Worm (Caenorhabditis elegans) whole organism, L1 larva: Measurements from ENCODE around the gene daf-12.

Source experiments
- C04F5.9 ChIP-seq: sonication (generic microtip); optimal IDR thresholded peaks from 2 replicates; lab custom pipeline; 2016; ENCODE audit warnings: missing genetic modification characterization, missing compliant biosample characterization
- C16A3.4 ChIP-seq: fragments of 150-350 bp; optimal IDR thresholded peaks from 2 replicates; lab custom pipeline; 2014; ENCODE audit warnings: missing biosample characterization, missing genetic modification characterization
- blmp-1 ChIP-seq: fragments of 150-350 bp; optimal IDR thresholded peaks from 2 replicates; lab custom pipeline; 2014; ENCODE audit warnings: missing biosample characterization, missing genetic modification characterization
- egl-27 ChIP-seq, 2 experiments: fragments of 150-350 bp in 1 of 2; sonication (generic microtip); optimal IDR thresholded peaks; 3 replicates each; lab custom pipeline; 2017 to 2018; ENCODE audit warnings: missing biosample characterization in 2 of 2, missing genetic modification characterization in 2 of 2, missing genetic modification reagents in 2 of 2
- elt-2 ChIP-seq: sonication (generic microtip); optimal IDR thresholded peaks from 2 replicates; lab custom pipeline; 2016; ENCODE audit warnings: missing genetic modification characterization, mild to moderate bottlenecking, inconsistent platforms, missing compliant biosample characterization, missing genetic modification reagents
- mdl-1 ChIP-seq, 2 experiments: fragments of 150-350 bp; optimal IDR thresholded peaks; 2 replicates each; lab custom pipeline; 2014 to 2017; ENCODE audit warnings: missing biosample characterization in 2 of 2, missing genetic modification characterization in 2 of 2, inconsistent platforms in 1 of 2
- mef-2 ChIP-seq: fragments of 150-350 bp; optimal IDR thresholded peaks from 2 replicates; lab custom pipeline; 2014; ENCODE audit warnings: missing biosample characterization, missing genetic modification characterization
- snpc-4 ChIP-seq: fragments of 150-350 bp; optimal IDR thresholded peaks from 2 replicates; lab custom pipeline; 2014; ENCODE audit warnings: missing biosample characterization, missing genetic modification characterization
- unc-86 ChIP-seq: sonication (generic microtip); optimal IDR thresholded peaks from 2 replicates; lab custom pipeline; 2016; ENCODE audit warnings: missing genetic modification characterization, missing compliant biosample characterization
- vab-15 ChIP-seq: sonication (generic microtip); optimal IDR thresholded peaks from 2 replicates; lab custom pipeline; 2017; ENCODE audit warnings: missing genotype, mild to moderate bottlenecking, missing genetic modification characterization, missing compliant biosample characterization
- ztf-11 ChIP-seq, 2 experiments: sonication (generic microtip); optimal IDR thresholded peaks; 2 replicates each; lab custom pipeline; 2016 to 2017; ENCODE audit warnings: missing genetic modification characterization in 2 of 2, missing biosample characterization in 1 of 2, missing compliant biosample characterization in 1 of 2

DNA sequence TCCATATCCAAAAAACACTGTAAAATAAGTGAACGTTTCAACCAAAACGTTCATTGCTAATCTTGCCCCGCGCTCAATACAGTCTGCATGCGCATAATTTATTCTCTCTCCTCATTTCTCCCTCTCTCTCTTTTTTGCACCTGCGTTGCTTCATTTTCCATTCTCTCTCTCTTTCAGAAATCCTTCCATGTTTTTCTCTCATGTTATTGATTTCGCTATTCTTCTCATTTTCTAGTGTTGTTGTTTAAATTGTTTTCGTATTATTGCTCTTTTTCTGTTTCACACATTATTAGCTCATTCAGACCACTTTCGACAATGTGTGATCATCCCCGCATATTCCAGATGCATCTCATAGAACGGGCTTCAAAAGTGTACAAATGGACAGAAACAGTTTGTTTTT is 46.0 kb downstream of the daf-12 start, which contains the start of gene phf-31:
- TF ChIP-seq snpc-4 = no peak
- no peak for TF ChIP-seq unc-86
- TF ChIP-seq C04F5.9 (tag; lab: Kevin White, UChicago) = no peak
- TF ChIP-seq elt-2 (tag; lab: Kevin White, UChicago) = no peak
- no peak for TF ChIP-seq ztf-11 (tag; optimal IDR thresholded peaks at IDR 0.05; lab: Kevin White, UChicago)
- TF ChIP-seq mef-2 (tag; lab: Kevin White, UChicago) = no peak
- TF ChIP-seq C16A3.4 = no peak
- no peak for TF ChIP-seq blmp-1 (tag; lab: Kevin White, UChicago)
- TF ChIP-seq egl-27 (tag; optimal IDR thresholded peaks at IDR 0.05; lab: Kevin White, UChicago) = no peak
- no peak for TF ChIP-seq mdl-1 (tag; optimal IDR thresholded peaks at IDR 0.05; lab: Kevin White, UChicago)
- TF ChIP-seq vab-15 (tag; lab: Kevin White, UChicago) = no peak
